Fruit fly (Drosophila melanogaster): ENCODE results near the gene CG33995.

Gene CG33995

DNA sequence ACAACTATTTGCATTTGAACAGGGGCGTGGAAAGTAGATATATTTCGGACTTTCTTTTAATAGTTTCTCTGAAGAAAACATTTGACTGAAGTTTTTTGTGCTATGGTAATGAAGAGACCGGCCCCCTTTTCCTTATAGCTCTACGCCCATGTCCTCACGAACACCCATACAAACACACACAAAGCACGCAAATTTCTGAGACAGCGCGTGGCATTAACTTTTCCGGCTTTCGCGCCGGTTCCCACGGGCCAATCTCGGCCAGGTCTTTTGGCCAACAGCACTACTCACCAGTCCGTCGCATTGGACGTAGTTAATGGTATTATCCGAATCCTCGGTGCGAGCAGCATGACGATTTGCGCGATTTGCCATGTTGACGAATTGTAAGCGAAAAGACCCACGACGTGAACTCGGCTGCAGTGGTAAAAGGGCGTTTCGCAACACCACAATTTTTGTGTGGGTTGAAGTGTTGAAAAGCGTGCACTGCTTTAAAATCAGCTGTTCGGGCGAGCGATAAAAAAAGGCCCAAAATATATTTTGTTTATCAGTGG is 9.4 kb downstream of the CG33995 start, which contains the start of gene senju (continued):
- TF ChIP-seq Dbx (GFP tag; IDR thresholded peaks at IDR 0.05) (peak; percentile 86), CG7786 (GFP tag; optimal IDR thresholded peaks at IDR 0.05) (peak; percentile 88), lab (GFP tag; optimal IDR thresholded peaks at IDR 0.05) (peak; percentile 91), CG17829 (tag; optimal IDR thresholded peaks at IDR 0.05) (peak; percentile 63), Bteb2 (GFP tag; optimal IDR thresholded peaks at IDR 0.05) (peak; percentile 50), gfzf (GFP tag; optimal IDR thresholded peaks at IDR 0.05) (peak; percentile 44), shn (GFP tag; optimal IDR thresholded peaks at IDR 0.05) (peak; percentile 86), sima (GFP tag; optimal IDR thresholded peaks at IDR 0.05) (peak; percentile 53), btn (GFP tag; optimal IDR thresholded peaks at IDR 0.05) (peak; percentile 78), Lhr (GFP tag; optimal IDR thresholded peaks at IDR 0.05) (peak; percentile 63), CG3995 (GFP tag; optimal IDR thresholded peaks at IDR 0.05) (peak; percentile 56), CG14441 (GFP tag; IDR thresholded peaks at IDR 0.05) (peak; percentile 83), Usf (GFP tag; optimal IDR thresholded peaks at IDR 0.05) (peak; percentile 79), caup (GFP tag; optimal IDR thresholded peaks at IDR 0.05; ENCODE audit: severe bottlenecking) (peak; percentile 92), CG32532 (GFP tag; IDR thresholded peaks at IDR 0.05) (peak; percentile 89), Jarid2 (GFP tag; optimal IDR thresholded peaks at IDR 0.05) (peak; percentile 56), CG8359 (GFP tag; optimal IDR thresholded peaks at IDR 0.05; ENCODE audit: borderline replicate concordance) (peak; percentile 63), Poxn (GFP tag; IDR thresholded peaks at IDR 0.05) (no peak), zfh1 (GFP tag; IDR thresholded peaks at IDR 0.05) (peak; percentile 83; the same call in 2 of the 3 replicates), CG1832 (GFP tag; optimal IDR thresholded peaks at IDR 0.05) (peak; percentile 31), Trl (optimal IDR thresholded peaks at IDR 0.05) (no peak), Trl (GFP tag; optimal IDR thresholded peaks at IDR 0.05) (peak; percentile 86), D (optimal IDR thresholded peaks at IDR 0.05) (peak; percentile 67), D (GFP tag; optimal IDR thresholded peaks at IDR 0.05) (peak; percentile 55), CG2202 (tag; optimal IDR thresholded peaks at IDR 0.05) (peak; percentile 77), CG13424 (tag; optimal IDR thresholded peaks at IDR 0.05) (peak; percentile 80), wek (GFP tag; optimal IDR thresholded peaks at IDR 0.05) (peak; percentile 57), HmgD (GFP tag; optimal IDR thresholded peaks at IDR 0.05) (peak; percentile 87), otp (GFP tag; IDR thresholded peaks at IDR 0.05) (peak; percentile 57), CG8388 (GFP tag; optimal IDR thresholded peaks at IDR 0.05) (peak; percentile 81), CG12219 (GFP tag; optimal IDR thresholded peaks at IDR 0.05) (peak; percentile 71), CG30020 (tag; optimal IDR thresholded peaks at IDR 0.05) (peak; percentile 55), CG7928 (GFP tag; optimal IDR thresholded peaks at IDR 0.05) (peak; percentile 32), al (GFP tag; IDR thresholded peaks at IDR 0.05) (peak; percentile 39; the same call in 1 of the 2 replicates), repo (GFP tag; optimal IDR thresholded peaks at IDR 0.05) (peak; percentile 85), Dek (tag; optimal IDR thresholded peaks at IDR 0.05) (peak; percentile 75), disco-r (GFP tag; optimal IDR thresholded peaks at IDR 0.05) (peak; percentile 64)

DNA sequence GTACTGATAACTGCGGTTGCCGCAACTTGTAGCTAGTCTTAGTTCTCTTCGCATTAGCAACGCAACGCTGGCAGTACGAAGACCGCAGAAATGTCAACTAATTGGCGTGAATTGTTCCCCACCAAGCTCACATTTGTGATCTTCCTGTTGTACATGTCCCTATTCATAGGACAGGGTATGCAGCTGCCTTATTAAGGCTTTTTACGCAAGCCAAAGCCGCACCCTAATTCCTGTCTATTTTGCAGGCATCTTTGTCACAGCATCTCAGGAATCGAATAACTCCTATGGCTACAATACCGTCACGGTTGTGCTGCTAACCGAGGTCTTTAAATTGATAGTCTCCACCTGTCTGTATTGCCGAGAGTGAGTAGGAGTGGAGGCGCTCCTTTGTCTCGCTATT is 9.9 kb downstream of the CG33995 start, which contains the start of gene eIF3h:
TSS of gene eIF3h (minus strand) at position 101 of the 400 bp plus-strand sequence.
- peak; percentile 42 for TF ChIP-seq CG11504 (tag; optimal IDR thresholded peaks at IDR 0.05)
- no peak for TF ChIP-seq tin (GFP tag; optimal IDR thresholded peaks at IDR 0.05)
- no peak for TF ChIP-seq CG11723 (GFP tag; optimal IDR thresholded peaks at IDR 0.05)

Measured in whole organism, embryonic.